Worm (Caenorhabditis elegans): Measurements from ENCODE around the gene T08G3.11.
"Not testable (repeated sequence)": the region's sequence is repeated elsewhere in the genome, so short reads cannot be mapped to it uniquely, and the experiment has no call there.

The T08G3.11 gene

ce11 chrV:16479275-16479674, at the start of gene T08G3.11:
TSS of gene T08G3.11 (minus strand) at chrV:16479375.
- TF ChIP-seq nhr-237 (tag; optimal IDR thresholded peaks at IDR 0.05) (no peak), ama-1 (optimal IDR thresholded peaks at IDR 0.05) (no peak), nhr-77 (tag; optimal IDR thresholded peaks at IDR 0.05) (no peak), mdl-1 (tag; optimal IDR thresholded peaks at IDR 0.05) (no peak), ceh-82 (tag; optimal IDR thresholded peaks at IDR 0.05) (no peak), nhr-6 (tag; optimal IDR thresholded peaks at IDR 0.05) (no peak), zag-1 (tag; optimal IDR thresholded peaks at IDR 0.05) (no peak), nhr-21 (tag; optimal IDR thresholded peaks at IDR 0.05) (no peak), nhr-11 (tag; optimal IDR thresholded peaks at IDR 0.05) (no peak), blmp-1 (tag; optimal IDR thresholded peaks at IDR 0.05; ENCODE audit: insufficient read depth) (no peak), nhr-12 (tag; optimal IDR thresholded peaks at IDR 0.05) (no peak)

- TF ChIP-seq egl-27 (tag; optimal IDR thresholded peaks at IDR 0.05) (no peak), mdl-1 (tag; optimal IDR thresholded peaks at IDR 0.05) (no peak), ceh-16 (tag; optimal IDR thresholded peaks at IDR 0.05) (no peak), sem-4 (tag; optimal IDR thresholded peaks at IDR 0.05) (no peak), lin-13 (GFP tag; optimal IDR thresholded peaks at IDR 0.05) (no peak)
Measured at ce11 chrV:16527796-16528195, 48.6 kb upstream of the T08G3.11 start, which contains the start of gene F36D3.16. TSS of gene F36D3.16 (plus strand) at chrV:16528096.

DNA sequence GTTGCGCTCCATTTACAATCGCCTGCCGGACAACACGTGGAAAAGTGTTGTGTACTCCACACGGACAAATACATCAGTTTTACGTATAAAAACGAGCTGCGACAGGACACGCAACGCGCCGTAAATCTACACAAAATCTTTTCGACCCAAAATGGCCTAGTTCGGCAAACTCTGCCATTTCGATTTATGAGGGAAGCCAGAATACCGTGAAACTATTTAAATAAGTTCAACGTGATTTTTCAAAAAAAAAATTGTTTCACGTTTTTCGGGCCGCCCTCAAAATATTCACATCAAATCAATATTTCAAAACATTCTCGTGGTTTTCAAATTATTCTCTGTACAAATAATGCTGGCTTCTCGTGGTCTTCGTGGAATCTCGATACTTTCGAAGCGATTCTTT, 47.7 kb upstream of the T08G3.11 start, which contains the start of gene F36D3.8:
F36D3.8 (plus strand) TSS at position 301 of the 400 bp plus-strand sequence.
- TF ChIP-seq nhr-6 (tag; optimal IDR thresholded peaks at IDR 0.05) (no peak), peb-1 (tag; optimal IDR thresholded peaks at IDR 0.05) (no peak)

DNA sequence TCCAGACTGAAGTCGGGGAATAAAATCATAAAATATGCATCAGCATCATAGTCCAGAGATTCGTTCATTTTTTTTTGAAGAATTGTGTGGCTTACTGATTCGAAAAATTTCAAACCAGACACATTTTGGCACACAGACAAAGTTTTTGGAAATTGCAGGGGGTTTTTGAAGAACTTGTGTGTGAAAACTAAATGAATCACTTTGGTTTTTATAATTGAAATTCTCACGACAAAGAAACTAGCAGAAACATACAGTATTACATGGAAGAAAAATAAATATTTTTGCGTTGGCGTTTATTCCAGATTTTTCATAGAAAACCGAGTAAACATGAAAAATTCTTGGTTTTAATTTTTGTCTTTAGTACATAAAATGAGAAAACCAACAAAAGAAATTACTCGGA, 43.1 kb upstream of the T08G3.11 start, which contains the start of gene srw-34:
srw-34 (minus strand) TSS at position 101 of the 400 bp plus-strand sequence.
- TF ChIP-seq peb-1 (tag; optimal IDR thresholded peaks at IDR 0.05) (no peak), ceh-16 (tag; optimal IDR thresholded peaks at IDR 0.05) (no peak), nhr-25 (tag; optimal IDR thresholded peaks at IDR 0.05) (no peak), lin-11 (tag; optimal IDR thresholded peaks at IDR 0.05) (no peak), R02D3.7 (tag; optimal IDR thresholded peaks at IDR 0.05) (no peak), unc-55 (GFP tag; optimal IDR thresholded peaks at IDR 0.05) (no peak), elt-1 (tag; optimal IDR thresholded peaks at IDR 0.05) (no peak), mbf-1 (tag; optimal IDR thresholded peaks at IDR 0.05) (no peak), snpc-4 (tag; optimal IDR thresholded peaks at IDR 0.05) (no peak), egl-27 (tag; optimal IDR thresholded peaks at IDR 0.05) (no peak), C34F6.9 (tag; optimal IDR thresholded peaks at IDR 0.05) (no peak), mab-5 (tag; optimal IDR thresholded peaks at IDR 0.05) (no peak), mdl-1 (tag; optimal IDR thresholded peaks at IDR 0.05) (no peak), zag-1 (tag; optimal IDR thresholded peaks at IDR 0.05) (no peak), nhr-12 (tag; optimal IDR thresholded peaks at IDR 0.05) (no peak), nhr-237 (tag; optimal IDR thresholded peaks at IDR 0.05) (no peak), unc-62 (GFP tag; optimal IDR thresholded peaks at IDR 0.05) (no peak), ceh-82 (tag; optimal IDR thresholded peaks at IDR 0.05) (no peak), nhr-23 (tag; optimal IDR thresholded peaks at IDR 0.05) (no peak), Y55F3AM.14 (GFP tag; optimal IDR thresholded peaks at IDR 0.05) (no peak)

- no peak for TF ChIP-seq aly-2 (tag; optimal IDR thresholded peaks at IDR 0.05)
- TF ChIP-seq gmeb-1 (tag; optimal IDR thresholded peaks at IDR 0.05): no peak
- no peak for TF ChIP-seq ztf-11 (tag; optimal IDR thresholded peaks at IDR 0.05)
- TF ChIP-seq nhr-77 (tag; optimal IDR thresholded peaks at IDR 0.05): no peak
- no peak for TF ChIP-seq nhr-21 (tag; optimal IDR thresholded peaks at IDR 0.05)
- no peak for TF ChIP-seq nhr-11 (tag; optimal IDR thresholded peaks at IDR 0.05)
- no peak for TF ChIP-seq C34F6.9 (tag; optimal IDR thresholded peaks at IDR 0.05)
- no peak for TF ChIP-seq nhr-25 (tag; optimal IDR thresholded peaks at IDR 0.05)
- no peak for TF ChIP-seq fos-1 (tag; optimal IDR thresholded peaks at IDR 0.05)
- TF ChIP-seq elt-3 (tag; optimal IDR thresholded peaks at IDR 0.05): no peak
- no peak for TF ChIP-seq lin-11 (tag; optimal IDR thresholded peaks at IDR 0.05)
- no peak for TF ChIP-seq nhr-10 (tag; optimal IDR thresholded peaks at IDR 0.05)
Measured at ce11 chrV:16517619-16518018, 38.4 kb upstream of the T08G3.11 start, which contains the start of gene F36D3.4. TSS of gene F36D3.4 (minus strand) at chrV:16517719.

DNA sequence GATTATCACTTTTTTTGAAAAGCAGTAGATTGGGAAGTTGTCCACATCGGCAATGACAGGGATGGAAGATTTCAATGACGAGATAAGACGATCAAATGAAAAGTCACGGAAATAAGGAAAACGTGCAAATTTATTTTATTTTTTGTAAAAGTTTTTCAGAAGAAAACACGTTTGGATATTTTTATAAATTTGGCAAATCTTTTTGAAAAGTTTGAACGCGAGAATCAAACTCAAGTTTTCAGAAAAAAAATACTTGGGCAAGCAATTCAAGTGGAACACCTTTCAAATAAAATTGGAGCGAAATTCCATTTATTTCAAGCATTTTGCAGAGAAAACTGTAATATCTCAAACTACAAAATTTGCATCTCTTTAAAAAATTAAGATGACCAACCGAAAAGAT, 36.0 kb upstream of the T08G3.11 start, which contains the start of gene F36D3.5:
F36D3.5 (minus strand) TSS at position 101 of the 400 bp plus-strand sequence.
- TF ChIP-seq nhr-11, alr-1, sem-4 (tag; optimal IDR thresholded peaks at IDR 0.05): not testable (repeated sequence)

Data from whole organism, L2 larva.